Worm (Caenorhabditis elegans): Measurements from ENCODE around the gene str-217.

DNA sequence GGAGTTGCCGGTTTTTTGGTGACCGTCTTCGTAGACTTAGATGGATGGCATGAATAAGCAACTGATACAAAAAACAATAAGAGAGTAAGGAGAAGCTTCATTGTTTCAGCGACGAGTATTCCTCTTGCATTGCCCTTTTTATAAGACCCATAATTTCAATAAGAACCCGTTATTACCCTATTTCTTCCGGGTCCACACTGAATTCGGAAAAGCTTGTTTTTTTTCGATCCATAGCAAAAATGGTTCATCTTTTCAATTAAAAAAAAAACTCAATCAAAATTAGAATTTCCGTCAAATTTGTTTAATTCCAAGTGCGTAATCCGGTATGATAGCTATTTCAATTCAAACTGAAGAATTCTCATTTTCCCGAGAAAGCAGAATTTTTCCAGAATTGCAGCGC, 13.1 kb downstream of the str-217 start, which contains the start of gene Y102A5C.40:
- no peak for TF ChIP-seq ama-1 (optimal IDR thresholded peaks at IDR 0.05)
- no peak for TF ChIP-seq nhr-11 (tag; optimal IDR thresholded peaks at IDR 0.05)
- TF ChIP-seq ztf-4 (tag; optimal IDR thresholded peaks at IDR 0.05), result no peak
- TF ChIP-seq elt-3 (tag; optimal IDR thresholded peaks at IDR 0.05), result no peak
- no peak for TF ChIP-seq egl-27 (tag; optimal IDR thresholded peaks at IDR 0.05)
- no peak for TF ChIP-seq lin-13 (GFP tag; optimal IDR thresholded peaks at IDR 0.05)

Data from whole organism, L2 larva.